Worm (Caenorhabditis elegans) whole organism, midembryonic: ENCODE results near the gene cyp-35B3.

Experiments used
- tab-1 ChIP-seq: fragments of 200-800 bp; sonication (Bioruptor generic); IDR thresholded peaks from 2 replicates; pipeline ENCODE4 v1.3.6; 2022; ENCODE audit warnings: missing genetic modification characterization, missing compliant biosample characterization
- ztf-23 ChIP-seq: fragments of 200-800 bp; sonication (Bioruptor generic); IDR thresholded peaks from 2 replicates; pipeline ENCODE4 v1.3.6; 2022; ENCODE audit warnings: missing genetic modification reagents, missing genetic modification characterization, missing compliant biosample characterization

DNA sequence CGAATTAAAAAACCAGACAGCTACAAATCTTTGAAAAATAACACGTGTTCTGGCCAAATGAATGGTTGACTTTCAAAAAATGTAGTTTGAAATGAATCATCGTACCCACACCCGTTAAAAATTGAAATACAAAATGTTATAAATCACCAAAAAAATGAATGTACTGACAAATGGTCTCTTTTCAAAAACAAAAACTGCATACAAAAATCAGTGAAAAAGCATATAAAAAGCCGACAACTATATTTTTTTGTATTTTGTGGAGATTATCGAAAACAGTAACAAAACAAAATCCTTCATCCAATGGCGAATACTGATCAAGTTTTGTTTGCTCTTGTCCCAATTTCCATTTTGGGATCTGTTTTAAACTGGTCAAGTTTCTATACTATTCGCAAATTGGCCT lies 25.9 kb upstream of the cyp-35B3 start, which contains the start of gene srx-66:
- TF ChIP-seq tab-1 (GFP tag; lab: Robert Waterston, UW) (no peak), ztf-23 (no peak)
